Worm (Caenorhabditis elegans): ENCODE measurements around the gene asp-16.

The asp-16 gene

DNA sequence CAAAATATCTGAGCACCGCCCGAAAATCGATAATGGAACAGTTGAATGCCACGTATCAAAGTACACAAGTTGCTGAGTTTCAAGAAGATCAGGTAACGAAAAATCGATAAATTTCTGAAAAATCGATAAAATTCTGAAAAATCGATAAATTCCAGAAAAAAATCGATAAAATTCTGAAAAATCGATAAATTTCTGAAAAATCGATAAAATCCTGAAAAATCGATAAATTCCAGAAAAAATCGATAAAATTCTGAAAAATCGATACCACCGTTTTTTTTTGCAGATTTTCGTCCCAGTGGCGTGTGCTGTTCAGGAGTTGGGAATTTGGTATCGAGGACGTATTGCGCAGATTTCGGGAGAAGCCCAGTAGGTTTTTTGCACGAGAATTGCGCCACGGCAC is 15.1 kb downstream of the asp-16 start:
- TF ChIP-seq Y67H2A.10 (GFP tag; conservative IDR thresholded peaks at IDR 0.05) (no peak), zfh-2 (GFP tag; conservative IDR thresholded peaks at IDR 0.05) (no peak), T26A5.8 (tag; optimal IDR thresholded peaks at IDR 0.05) (no peak), madf-6 (GFP tag; IDR thresholded peaks at IDR 0.05) (no peak), die-1 (tag; optimal IDR thresholded peaks at IDR 0.05) (no peak), F33H1.4 (GFP tag; IDR thresholded peaks at IDR 0.05) (no peak), ZK185.1 (tag; optimal IDR thresholded peaks at IDR 0.05; ENCODE audit: poor library complexity, severe bottlenecking) (no peak), rpc-1 (optimal IDR thresholded peaks at IDR 0.05) (no peak), rpc-1 (tag; optimal IDR thresholded peaks at IDR 0.05) (no peak), B0336.3 (GFP tag; IDR thresholded peaks at IDR 0.05) (no peak), snpc-1.3 (tag; optimal IDR thresholded peaks at IDR 0.05; ENCODE audit: insufficient read depth) (no peak), akir-1 (GFP tag; optimal IDR thresholded peaks at IDR 0.05) (no peak), Y95B8A.8 (GFP tag; IDR thresholded peaks at IDR 0.05) (no peak), F23B12.7 (tag; optimal IDR thresholded peaks at IDR 0.05; ENCODE audit: insufficient read depth) (no peak), tbp1 (GFP tag; optimal IDR thresholded peaks at IDR 0.05) (no peak), unc-62 (GFP tag; optimal IDR thresholded peaks at IDR 0.05) (no peak), Y56A3A.18 (GFP tag; IDR thresholded peaks at IDR 0.05) (no peak)

ce11 chrV:19026163-19026562 is 16.2 kb downstream of the asp-16 start, which contains the start of gene Y39B6A.25:
Gene Y39B6A.25 (plus strand): TSS chrV:19026463.
- no peak for TF ChIP-seq B0019.2 (GFP tag; conservative IDR thresholded peaks at IDR 0.05)
- no peak for TF ChIP-seq sdz-38 (tag; optimal IDR thresholded peaks at IDR 0.05)
- no peak for TF ChIP-seq F52B5.7 (tag; optimal IDR thresholded peaks at IDR 0.05)
- no peak for TF ChIP-seq Y53F4B.3 (GFP tag; IDR thresholded peaks at IDR 0.05)
- TF ChIP-seq F57C9.4 (tag; optimal IDR thresholded peaks at IDR 0.05): no peak
- TF ChIP-seq somi-1 (GFP tag; optimal IDR thresholded peaks at IDR 0.05): no peak
- no peak for TF ChIP-seq ets-4 (GFP tag; optimal IDR thresholded peaks at IDR 0.05)
- no peak for TF ChIP-seq Y79H2A.3 (GFP tag; conservative IDR thresholded peaks at IDR 0.05)
- TF ChIP-seq hmg-1.2 (GFP tag; IDR thresholded peaks at IDR 0.05): no peak
- no peak for TF ChIP-seq rpc-1 (optimal IDR thresholded peaks at IDR 0.05)
- TF ChIP-seq rpc-1 (tag; optimal IDR thresholded peaks at IDR 0.05): no peak
- TF ChIP-seq mes-4 (tag; optimal IDR thresholded peaks at IDR 0.05): no peak
- no peak for TF ChIP-seq efl-1 (GFP tag; optimal IDR thresholded peaks at IDR 0.05)
- TF ChIP-seq F49E8.2 (tag; optimal IDR thresholded peaks at IDR 0.05; ENCODE audit: insufficient read depth): no peak
- TF ChIP-seq ztf-26 (tag; optimal IDR thresholded peaks at IDR 0.05): no peak
- TF ChIP-seq ztf-6 (GFP tag; IDR thresholded peaks at IDR 0.05): no peak

ce11 chrV:19024683-19025082 is 17.7 kb downstream of the asp-16 start, which contains the start of gene Y39B6A.29:
Gene Y39B6A.29 (minus strand): TSS chrV:19024783.
- no peak for TF ChIP-seq C17E4.6 (GFP tag; IDR thresholded peaks at IDR 0.05)
- TF ChIP-seq snpc-3.4 (tag; optimal IDR thresholded peaks at IDR 0.05): no peak
- no peak for TF ChIP-seq him-1 (tag; optimal IDR thresholded peaks at IDR 0.05)
- no peak for TF ChIP-seq ztf-25 (GFP tag; IDR thresholded peaks at IDR 0.05)
- TF ChIP-seq ceh-40 (GFP tag; IDR thresholded peaks at IDR 0.05): no peak
- TF ChIP-seq tbp1 (GFP tag; optimal IDR thresholded peaks at IDR 0.05): no peak
- no peak for TF ChIP-seq madf-8 (GFP tag; conservative IDR thresholded peaks at IDR 0.05)
- TF ChIP-seq dpl-1 (GFP tag; optimal IDR thresholded peaks at IDR 0.05): no peak
- no peak for TF ChIP-seq ceh-79 (tag; optimal IDR thresholded peaks at IDR 0.05)
- no peak for TF ChIP-seq ztf-3 (GFP tag; optimal IDR thresholded peaks at IDR 0.05)
